Fruit fly (Drosophila melanogaster) whole organism, adult: ENCODE results near the gene CG5096.

Experiments used
- CG11617 ChIP-seq: fragments of 200-800 bp; sonication (Bioruptor generic); optimal IDR thresholded peaks from 2 replicates; lab custom pipeline; 2017; ENCODE audit warnings: mild to moderate bottlenecking, missing biosample characterization, missing genetic modification reagents, missing genetic modification characterization
- CG14711 ChIP-seq: fragments of 200-800 bp; sonication (Bioruptor generic); optimal IDR thresholded peaks from 2 replicates; lab custom pipeline; 2018; ENCODE audit warnings: missing biosample characterization, mild to moderate bottlenecking, missing genetic modification characterization, moderate library complexity
- CG1620 ChIP-seq: fragments of 200-800 bp; sonication (Bioruptor generic); optimal IDR thresholded peaks from 2 replicates; lab custom pipeline; 2016; ENCODE audit warnings: missing biosample characterization, missing genetic modification characterization
- CG33017 ChIP-seq: fragments of 200-800 bp; sonication (Bioruptor generic); optimal IDR thresholded peaks from 2 replicates; lab custom pipeline; 2018; ENCODE audit warnings: missing biosample characterization, mild to moderate bottlenecking, missing genetic modification characterization, moderate library complexity
- CG5204 ChIP-seq: fragments of 200-800 bp; sonication (Bioruptor generic); optimal IDR thresholded peaks from 2 replicates; lab custom pipeline; 2016; ENCODE audit warnings: missing biosample characterization, missing genetic modification characterization
- CG7045 ChIP-seq: fragments of 200-800 bp; sonication (Bioruptor generic); optimal IDR thresholded peaks from 2 replicates; lab custom pipeline; 2017; ENCODE audit warnings: missing biosample characterization, mild to moderate bottlenecking, missing genetic modification characterization
- CG7101 ChIP-seq: fragments of 200-800 bp; sonication (Bioruptor generic); optimal IDR thresholded peaks from 2 replicates; lab custom pipeline; 2018; ENCODE audit warnings: missing biosample characterization, mild to moderate bottlenecking, missing genetic modification characterization, moderate library complexity
- Mnt ChIP-seq: fragments of 200-800 bp; sonication (Bioruptor generic); optimal IDR thresholded peaks from 2 replicates; lab custom pipeline; 2016; ENCODE audit warnings: missing biosample characterization, mild to moderate bottlenecking, missing genetic modification characterization
- bab1 ChIP-seq: fragments of 200-800 bp; sonication (Bioruptor generic); optimal IDR thresholded peaks from 3 replicates; lab custom pipeline; 2019; ENCODE audit warnings: missing biosample characterization, mild to moderate bottlenecking, missing genetic modification characterization, moderate library complexity
- cic ChIP-seq: fragments of 200-800 bp; sonication (Bioruptor generic); optimal IDR thresholded peaks from 2 replicates; lab custom pipeline; 2017; ENCODE audit warnings: missing biosample characterization, mild to moderate bottlenecking, missing genetic modification characterization, moderate library complexity
- kay ChIP-seq: fragments of 200-800 bp; sonication (Bioruptor generic); peaks from one replicate; lab custom pipeline; 2016; ENCODE audit warnings: missing biosample characterization, missing genetic modification characterization, borderline replicate concordance
- pad ChIP-seq: fragments of 200-800 bp; sonication (Bioruptor generic); optimal IDR thresholded peaks from 3 replicates; lab custom pipeline; 2017; ENCODE audit warnings: missing biosample characterization, missing genetic modification characterization, mild to moderate bottlenecking, moderate library complexity, missing genetic modification reagents
- tj ChIP-seq: fragments of 200-800 bp; sonication (Bioruptor generic); optimal IDR thresholded peaks from 3 replicates; lab custom pipeline; 2017; ENCODE audit warnings: missing biosample characterization, mild to moderate bottlenecking, missing genetic modification characterization, moderate library complexity
- toe ChIP-seq: fragments of 200-800 bp; sonication (Bioruptor generic); optimal IDR thresholded peaks from 2 replicates; lab custom pipeline; 2016; ENCODE audit warnings: missing biosample characterization, missing genetic modification characterization

dm6 chr2L:10405008-10405654, 23.1 kb downstream of the CG5096 start, which contains the start of the genes CG17768, LSm-4 and Ir31a:
- TF ChIP-seq pad (GFP tag; lab: Kevin White, UChicago) (no peak), cic (GFP tag; lab: Kevin White, UChicago) (no peak), tj (no peak), CG33017 (tag; lab: Kevin White, UChicago) (no peak), toe (GFP tag; lab: Kevin White, UChicago) (no peak), CG14711 (no peak), CG5204 (no peak), CG11617 (no peak), Mnt (GFP tag; lab: Kevin White, UChicago) (no peak), CG1620 (no peak), bab1 (GFP tag; lab: Kevin White, UChicago) (no peak), CG7045 (GFP tag; lab: Kevin White, UChicago) (no peak), CG7101 (tag; lab: Kevin White, UChicago) (no peak), kay (no peak)
